Worm (Caenorhabditis elegans) whole organism, late embryonic: ENCODE measurements around the gene M03A1.3.

Source experiments
- ceh-19 ChIP-seq: fragments of 200-800 bp; sonication (Bioruptor generic); optimal IDR thresholded peaks from 2 replicates; lab custom pipeline; 2018; ENCODE audit warnings: mild to moderate bottlenecking, missing genetic modification characterization, missing compliant biosample characterization
- ceh-2 ChIP-seq: sonication (generic microtip); optimal IDR thresholded peaks from 2 replicates; lab custom pipeline; 2016; ENCODE audit warnings: missing genotype, missing genetic modification characterization, missing compliant biosample characterization
- eyg-1 ChIP-seq: sonication (generic microtip); optimal IDR thresholded peaks from 2 replicates; lab custom pipeline; 2016; ENCODE audit warnings: missing genotype, missing genetic modification characterization, missing compliant biosample characterization
- pqm-1 ChIP-seq: sonication (generic microtip); optimal IDR thresholded peaks from 2 replicates; lab custom pipeline; 2016; ENCODE audit warnings: missing genetic modification characterization, missing compliant biosample characterization

DNA sequence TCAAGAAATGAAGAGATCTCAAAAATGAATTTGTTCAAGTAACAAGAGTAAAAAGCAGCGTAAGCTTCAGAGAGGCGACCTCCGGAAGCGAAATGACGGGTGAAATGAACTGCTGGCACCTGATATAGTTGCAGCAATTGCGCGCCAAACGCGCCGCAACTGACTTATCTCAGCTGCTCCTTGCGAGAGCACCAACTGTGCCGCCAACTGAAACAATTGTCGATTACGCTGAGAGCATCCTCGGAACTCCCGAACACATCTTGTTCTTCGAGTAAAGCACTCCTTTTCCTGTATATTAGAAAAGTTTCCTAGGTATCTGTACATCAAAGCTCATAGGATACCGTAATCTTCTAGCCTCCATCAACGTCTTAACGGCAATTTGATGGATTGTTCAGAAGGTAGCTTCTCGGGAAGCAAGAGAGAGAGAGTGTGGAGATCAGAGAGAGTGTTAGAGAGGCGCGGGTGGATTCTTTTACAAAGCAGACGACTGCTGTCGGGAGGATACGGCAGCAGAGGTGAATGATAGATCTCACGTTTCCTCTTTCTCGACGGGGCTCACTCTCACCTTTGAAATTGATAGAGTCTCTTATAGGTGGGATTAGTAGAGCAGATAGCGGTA, 37.5 kb upstream of the M03A1.3 start:
- no peak for TF ChIP-seq ceh-19
- TF ChIP-seq eyg-1 (tag; lab: Kevin White, UChicago): no peak
- no peak for TF ChIP-seq ceh-2 (tag; lab: Kevin White, UChicago)
- no peak for TF ChIP-seq pqm-1 (tag; lab: Kevin White, UChicago)
